Fruit fly (Drosophila melanogaster) whole organism, embryonic: ENCODE measurements around the gene Prx1.

Experiments used
- CG43689 ChIP-seq: fragments of 200-800 bp; sonication (Bioruptor generic); IDR thresholded peaks from 2 replicates; pipeline ENCODE4 v1.3.6; 2022; ENCODE audit warnings: missing biosample characterization, missing genetic modification characterization
- Camta ChIP-seq: fragments of 200-800 bp; sonication (Bioruptor generic); optimal IDR thresholded peaks from 2 replicates; lab custom pipeline; 2016; ENCODE audit warnings: missing biosample characterization, missing genetic modification characterization
- lab ChIP-seq: fragments of 200-800 bp; sonication (Bioruptor generic); optimal IDR thresholded peaks from 3 replicates; lab custom pipeline; 2017; ENCODE audit warnings: missing biosample characterization, missing genetic modification characterization, mild to moderate bottlenecking, moderate library complexity, missing genetic modification reagents
- tx ChIP-seq: fragments of 200-800 bp; sonication (Bioruptor generic); optimal IDR thresholded peaks from 2 replicates; lab custom pipeline; 2016; ENCODE audit warnings: missing biosample characterization, missing genetic modification characterization

- no peak for TF ChIP-seq Camta (GFP tag; lab: Kevin White, UChicago)
- no peak for TF ChIP-seq lab (GFP tag; lab: Kevin White, UChicago)
- TF ChIP-seq CG43689 (GFP tag; lab: Robert Waterston, UW): no peak
- no peak for TF ChIP-seq tx
Observed at dm6 chr3L:15245698-15246097, 38.1 kb downstream of the Prx1 start.
